Worm (Caenorhabditis elegans) whole organism, young adult: ENCODE measurements around the gene C18D4.3.

Source experiments
- B0019.2 ChIP-seq: fragments of 200-800 bp; sonication (Bioruptor generic); conservative IDR thresholded peaks from 2 replicates; pipeline ENCODE4 v1.3.6; 2022; ENCODE audit warnings: missing genetic modification reagents, missing genetic modification characterization, missing compliant biosample characterization
- F37B4.10 ChIP-seq: fragments of 200-800 bp; sonication (Bioruptor generic); IDR thresholded peaks from 2 replicates; pipeline ENCODE4 v1.3.6; 2022; ENCODE audit warnings: missing genetic modification characterization, missing compliant biosample characterization
- F55B11.4 ChIP-seq: sonication (generic microtip); optimal IDR thresholded peaks from 2 replicates; lab custom pipeline; 2016; ENCODE audit warnings: missing compliant biosample characterization, missing genetic modification characterization, borderline replicate concordance; ENCODE audit not compliant: insufficient read depth
- F57A8.1 ChIP-seq: fragments of 200-800 bp; sonication (Bioruptor generic); optimal IDR thresholded peaks from 2 replicates; lab custom pipeline; 2018; ENCODE audit warnings: mild to moderate bottlenecking, missing genetic modification characterization, moderate library complexity, missing compliant biosample characterization
- Y53G8AR.9 ChIP-seq: fragments of 200-800 bp; sonication (Bioruptor generic); conservative IDR thresholded peaks from 2 replicates; pipeline ENCODE4 v1.3.6; 2022; ENCODE audit warnings: missing genetic modification reagents, missing genetic modification characterization, missing compliant biosample characterization
- Y67H2A.10 ChIP-seq: fragments of 200-800 bp; sonication (Bioruptor generic); conservative IDR thresholded peaks from 2 replicates; pipeline ENCODE4 v1.3.6; 2022; ENCODE audit warnings: missing genetic modification reagents, missing genetic modification characterization, missing compliant biosample characterization
- Y79H2A.3 ChIP-seq: fragments of 200-800 bp; sonication (Bioruptor generic); conservative IDR thresholded peaks from 2 replicates; pipeline ENCODE4 v1.3.6; 2022; ENCODE audit warnings: missing genetic modification reagents, missing genetic modification characterization, missing compliant biosample characterization
- akir-1 ChIP-seq: fragments of 200-800 bp; sonication (Bioruptor generic); optimal IDR thresholded peaks from 2 replicates; lab custom pipeline; 2018; ENCODE audit warnings: mild to moderate bottlenecking, missing genetic modification characterization, moderate library complexity, missing compliant biosample characterization
- ama-1 ChIP-seq, 3 experiments: fragments of 150-350 bp in 1 of 3; sonication (generic microtip) in 2 of 3; optimal IDR thresholded peaks; 2 replicates each; lab custom pipeline; 2014 to 2018; ENCODE audit warnings: missing biosample characterization in 2 of 3, missing genetic modification characterization in 2 of 3, missing genetic modification reagents in 2 of 3
- atf-7 ChIP-seq: sonication (generic microtip); optimal IDR thresholded peaks from 2 replicates; lab custom pipeline; 2017; ENCODE audit warnings: mild to moderate bottlenecking, missing genetic modification characterization, missing compliant biosample characterization
- ceh-40 ChIP-seq: fragments of 200-800 bp; sonication (Bioruptor generic); IDR thresholded peaks from 2 replicates; pipeline ENCODE4 v1.3.6; 2022; ENCODE audit warnings: missing genetic modification characterization, missing compliant biosample characterization
- ceh-58 ChIP-seq: fragments of 200-800 bp; sonication (Bioruptor generic); IDR thresholded peaks from 2 replicates; pipeline ENCODE4 v1.3.6; 2022; ENCODE audit warnings: missing genetic modification characterization, missing compliant biosample characterization
- ceh-79 ChIP-seq: sonication (generic microtip); optimal IDR thresholded peaks from 2 replicates; lab custom pipeline; 2017; ENCODE audit warnings: mild to moderate bottlenecking, missing genetic modification characterization, missing compliant biosample characterization
- ceh-91 ChIP-seq: fragments of 200-800 bp; sonication (Bioruptor generic); IDR thresholded peaks from 2 replicates; pipeline ENCODE4 v1.3.6; 2022; ENCODE audit warnings: missing genetic modification reagents, missing genetic modification characterization, missing compliant biosample characterization
- die-1 ChIP-seq: sonication (generic microtip); optimal IDR thresholded peaks from 2 replicates; lab custom pipeline; 2016; ENCODE audit warnings: missing genotype, mild to moderate bottlenecking, missing genetic modification characterization, missing compliant biosample characterization
- dox-1 ChIP-seq: fragments of 200-800 bp; sonication (Bioruptor generic); IDR thresholded peaks from 2 replicates; pipeline ENCODE4 v1.3.6; 2022; ENCODE audit warnings: missing genetic modification reagents, missing genetic modification characterization, missing compliant biosample characterization
- dpl-1 ChIP-seq: fragments of 150-350 bp; optimal IDR thresholded peaks from 2 replicates; lab custom pipeline; 2014; ENCODE audit warnings: missing biosample characterization, missing genetic modification reagents, missing genetic modification characterization
- egl-18 ChIP-seq: fragments of 200-800 bp; sonication (Bioruptor generic); IDR thresholded peaks from 2 replicates; pipeline ENCODE4 v1.3.6; 2022; ENCODE audit warnings: missing genetic modification reagents, missing genetic modification characterization, missing compliant biosample characterization
- ekl-4 ChIP-seq: fragments of 200-800 bp; sonication (Bioruptor generic); IDR thresholded peaks from 2 replicates; pipeline ENCODE4 v1.3.6; 2022; ENCODE audit warnings: missing genetic modification reagents, missing genetic modification characterization, missing compliant biosample characterization
- hrde-1 ChIP-seq: sonication (generic microtip); optimal IDR thresholded peaks from 2 replicates; lab custom pipeline; 2016; ENCODE audit warnings: missing genetic modification characterization, mild to moderate bottlenecking, missing compliant biosample characterization, moderate library complexity, missing genotype, missing genetic modification reagents, borderline replicate concordance
- lsy-27 ChIP-seq: sonication (generic microtip); optimal IDR thresholded peaks from 2 replicates; lab custom pipeline; 2017; ENCODE audit warnings: missing genetic modification characterization, mild to moderate bottlenecking, missing compliant biosample characterization, antibody characterized with exemption, missing genotype, borderline replicate concordance; ENCODE audit not compliant: insufficient read depth
- madf-8 ChIP-seq: fragments of 200-800 bp; sonication (Bioruptor generic); conservative IDR thresholded peaks from 2 replicates; pipeline ENCODE4 v1.3.6; 2022; ENCODE audit warnings: missing genetic modification reagents, missing genetic modification characterization, missing compliant biosample characterization
- mes-4 ChIP-seq: sonication (generic microtip); optimal IDR thresholded peaks from 2 replicates; lab custom pipeline; 2016; ENCODE audit warnings: missing genotype, missing genetic modification characterization, missing compliant biosample characterization
- nfya-1 ChIP-seq: sonication (generic microtip); optimal IDR thresholded peaks from 2 replicates; lab custom pipeline; 2017; ENCODE audit warnings: antibody characterized with exemption, missing compliant biosample characterization, missing genetic modification characterization, borderline replicate concordance; ENCODE audit not compliant: insufficient read depth
- nhr-120 ChIP-seq: fragments of 200-800 bp; sonication (Bioruptor generic); IDR thresholded peaks from 2 replicates; pipeline ENCODE4 v1.3.6; 2022; ENCODE audit warnings: missing genetic modification characterization, missing compliant biosample characterization
- pbrm-1 ChIP-seq: fragments of 200-800 bp; sonication (Bioruptor generic); IDR thresholded peaks from 2 replicates; pipeline ENCODE4 v1.3.6; 2022; ENCODE audit warnings: missing genetic modification reagents, missing genetic modification characterization, missing compliant biosample characterization
- pha-4 ChIP-seq: fragments of 150-350 bp; sonication (generic microtip); optimal IDR thresholded peaks from 2 replicates; lab custom pipeline; 2014; ENCODE audit warnings: missing biosample characterization, missing genetic modification reagents, missing genetic modification characterization
- rec-8 ChIP-seq, 2 experiments: sonication (generic microtip); optimal IDR thresholded peaks; 2 replicates each; lab custom pipeline; 2016; ENCODE audit warnings: mild to moderate bottlenecking in 2 of 2, missing genetic modification characterization in 2 of 2, missing genetic modification reagents in 2 of 2, missing genotype in 2 of 2, missing biosample characterization in 1 of 2, missing compliant biosample characterization in 1 of 2, moderate library complexity in 1 of 2
- snpc-1.3 ChIP-seq: sonication (generic microtip); optimal IDR thresholded peaks from 2 replicates; lab custom pipeline; 2017; ENCODE audit warnings: missing genetic modification characterization, mild to moderate bottlenecking, missing compliant biosample characterization, antibody characterized with exemption, moderate library complexity, missing genotype, missing genetic modification reagents; ENCODE audit not compliant: insufficient read depth
- snpc-3.4 ChIP-seq: sonication (generic microtip); optimal IDR thresholded peaks from 2 replicates; lab custom pipeline; 2017; ENCODE audit warnings: missing genetic modification characterization, mild to moderate bottlenecking, missing compliant biosample characterization, antibody characterized with exemption, moderate library complexity, missing genotype, missing genetic modification reagents
- somi-1 ChIP-seq: fragments of 200-800 bp; sonication (Bioruptor generic); optimal IDR thresholded peaks from 2 replicates; lab custom pipeline; 2018; ENCODE audit warnings: mild to moderate bottlenecking, missing genetic modification characterization, missing compliant biosample characterization
- xnd-1 ChIP-seq: sonication (generic microtip); optimal IDR thresholded peaks from 2 replicates; lab custom pipeline; 2016; ENCODE audit warnings: missing genotype, missing genetic modification reagents, missing genetic modification characterization, missing compliant biosample characterization
- zfh-2 ChIP-seq: fragments of 200-800 bp; sonication (Bioruptor generic); conservative IDR thresholded peaks from 2 replicates; pipeline ENCODE4 v1.3.6; 2022; ENCODE audit warnings: missing genetic modification reagents, missing genetic modification characterization, missing compliant biosample characterization
- ztf-22 ChIP-seq: fragments of 200-800 bp; sonication (Bioruptor generic); optimal IDR thresholded peaks from 2 replicates; lab custom pipeline; 2018; ENCODE audit warnings: mild to moderate bottlenecking, missing genetic modification characterization, moderate library complexity, missing compliant biosample characterization
- ztf-26 ChIP-seq: sonication (generic microtip); optimal IDR thresholded peaks from 2 replicates; lab custom pipeline; 2017; ENCODE audit warnings: missing genetic modification characterization, missing compliant biosample characterization
- ztf-28 ChIP-seq: fragments of 200-800 bp; sonication (Bioruptor generic); IDR thresholded peaks from 2 replicates; pipeline ENCODE4 v1.3.6; 2022; ENCODE audit warnings: missing genetic modification reagents, missing genetic modification characterization, missing compliant biosample characterization
- ztf-6 ChIP-seq: fragments of 200-800 bp; sonication (Bioruptor generic); IDR thresholded peaks from 2 replicates; pipeline ENCODE4 v1.3.6; 2022; ENCODE audit warnings: missing genetic modification reagents, missing genetic modification characterization, missing compliant biosample characterization

The C18D4.3 gene

ce11 chrV:17512763-17513162 lies 19.8 kb downstream of the C18D4.3 start (continued):
- TF ChIP-seq snpc-3.4 (tag; lab: Kevin White, UChicago) (no peak), nfya-1 (tag; lab: Kevin White, UChicago) (no peak)

ce11 chrV:17508493-17508892 lies 24.1 kb downstream of the C18D4.3 start, which contains the start of gene srw-32:
TSS of gene srw-32 (plus strand) at chrV:17508793.
- TF ChIP-seq ztf-6 (GFP tag; lab: Robert Waterston, UW) (no peak), egl-18 (GFP tag; lab: Robert Waterston, UW) (no peak), Y53G8AR.9 (GFP tag; lab: Robert Waterston, UW) (no peak), ceh-40 (GFP tag; lab: Robert Waterston, UW) (no peak), F37B4.10 (no peak), F55B11.4 (tag; lab: Kevin White, UChicago) (no peak)

- TF ChIP-seq B0019.2 (no peak), pha-4 (no peak), pbrm-1 (no peak), F57A8.1 (GFP tag; lab: Kevin White, UChicago) (no peak), atf-7 (tag; lab: Kevin White, UChicago) (no peak), ceh-91 (GFP tag; lab: Robert Waterston, UW) (no peak), ztf-28 (GFP tag; lab: Robert Waterston, UW) (no peak), ceh-40 (GFP tag; lab: Robert Waterston, UW) (no peak), hrde-1 (tag; lab: Kevin White, UChicago) (no peak), somi-1 (GFP tag; lab: Kevin White, UChicago) (no peak), Y67H2A.10 (GFP tag; lab: Robert Waterston, UW) (no peak), Y79H2A.3 (GFP tag; lab: Robert Waterston, UW) (no peak), die-1 (no peak), dox-1 (GFP tag; lab: Robert Waterston, UW) (no peak), mes-4 (tag; lab: Kevin White, UChicago) (no peak), ekl-4 (GFP tag; lab: Robert Waterston, UW) (no peak)
Observed at ce11 chrV:17506289-17506688, 26.3 kb downstream of the C18D4.3 start, which contains the start of gene srw-31. TSS of gene srw-31 (plus strand) at chrV:17506589.

ce11 chrV:17500055-17500454 lies 32.5 kb downstream of the C18D4.3 start:
- TF ChIP-seq ztf-26 (tag; lab: Kevin White, UChicago) = no peak
- no peak for TF ChIP-seq ceh-91 (GFP tag; lab: Robert Waterston, UW)
- TF ChIP-seq rec-8 (tag; optimal IDR thresholded peaks at IDR 0.05; lab: Kevin White, UChicago) = no peak
- no peak for TF ChIP-seq dpl-1 (GFP tag; lab: Kevin White, UChicago)
- TF ChIP-seq xnd-1 = no peak
- TF ChIP-seq akir-1 (GFP tag; lab: Kevin White, UChicago) = no peak
- TF ChIP-seq zfh-2 (GFP tag; lab: Robert Waterston, UW) = peak; percentile 74
- no peak for TF ChIP-seq ama-1 (optimal IDR thresholded peaks at IDR 0.05; lab: Kevin White, UChicago)
- no peak for TF ChIP-seq ama-1 (GFP tag; optimal IDR thresholded peaks at IDR 0.05; lab: Kevin White, UChicago)
- no peak for TF ChIP-seq somi-1 (GFP tag; lab: Kevin White, UChicago)
- TF ChIP-seq madf-8 (GFP tag; lab: Robert Waterston, UW) = no peak
- TF ChIP-seq ceh-58 = 0 out of 2 replicates have a peak, but pooled peaks have one; percentile 17
- no peak for TF ChIP-seq ekl-4 (GFP tag; lab: Robert Waterston, UW)
- TF ChIP-seq Y53G8AR.9 (GFP tag; lab: Robert Waterston, UW) = no peak
- TF ChIP-seq ceh-79 (tag; lab: Kevin White, UChicago) = no peak
- TF ChIP-seq ztf-22 (GFP tag; lab: Kevin White, UChicago) = no peak
- TF ChIP-seq lsy-27 (tag; lab: Kevin White, UChicago) = no peak
- TF ChIP-seq pbrm-1 = no peak
- TF ChIP-seq snpc-1.3 (tag; lab: Kevin White, UChicago) = no peak
- TF ChIP-seq nhr-120 = 0 out of 2 replicates have a peak, but pooled peaks have one; percentile 52
- TF ChIP-seq, all 124 proteins: peak for 3
